ENCODE assay signal across 2 worm cellular contexts in genomic region chrIII:907311-907710, ce11.
TF ChIP-seq lines count a peak whose summit lies in the region.

Gene F23H11.4 (minus strand): TSS chrIII:907539.

TF ChIP-seq in whole organism, L3 larva, 47 proteins besides CTCF, POLR2A, EP300 and RAD21:
- TF ChIP-seq zag-1 (tag; optimal IDR thresholded peaks at IDR 0.05; lab: Kevin White, UChicago) (no peak), pha-4 (tag; optimal IDR thresholded peaks at IDR 0.05; lab: Kevin White, UChicago) (peak; percentile 54)
TF ChIP-seq in whole organism, L3 larva: peak in this region for 1.

TF ChIP-seq in whole organism, L4 larva, 104 proteins besides CTCF, POLR2A, EP300 and RAD21:
- TF ChIP-seq nhr-102 (tag; optimal IDR thresholded peaks at IDR 0.05; lab: Kevin White, UChicago) (no peak), attf-4 (tag; optimal IDR thresholded peaks at IDR 0.05; lab: Kevin White, UChicago) (no peak), aha-1 (tag; lab: Kevin White, UChicago) (peak; percentile 73)

Comparison
In these comparisons a context has a peak if more than half of its experiments do, and no peak if none do; other contexts are left out.
1. Of the 28 proteins assayed by ChIP-seq in both whole organism, L4 larva and whole organism, L3 larva: peak only in whole organism, L4 larva: none; only in whole organism, L3 larva: pha-4; in both: none; in neither: 27.